Fruit fly (Drosophila melanogaster) whole organism, pupa: Measurements from ENCODE around the gene CG14854.

Source experiments
- CG10348 ChIP-seq: fragments of 200-800 bp; sonication (Bioruptor generic); IDR thresholded peaks from 2 replicates; pipeline ENCODE4 v1.3.6; 2022; ENCODE audit warnings: missing biosample characterization, missing genetic modification characterization
- CG12605 ChIP-seq: fragments of 200-800 bp; sonication (Bioruptor generic); IDR thresholded peaks from 2 replicates; pipeline ENCODE4 v1.3.6; 2022; ENCODE audit warnings: missing biosample characterization, missing genetic modification characterization
- CG13204 ChIP-seq: fragments of 200-800 bp; sonication (Bioruptor generic); optimal IDR thresholded peaks from 2 replicates; lab custom pipeline; 2018; ENCODE audit warnings: missing biosample characterization, mild to moderate bottlenecking, missing genetic modification characterization, moderate library complexity
- CG14655 ChIP-seq: fragments of 200-800 bp; sonication (Bioruptor generic); optimal IDR thresholded peaks from 3 replicates; lab custom pipeline; 2017; ENCODE audit warnings: mild to moderate bottlenecking, missing biosample characterization, missing genetic modification reagents, missing genetic modification characterization
- CG15710 ChIP-seq: fragments of 200-800 bp; sonication (Bioruptor generic); optimal IDR thresholded peaks from 2 replicates; lab custom pipeline; 2018; ENCODE audit warnings: missing biosample characterization, mild to moderate bottlenecking, missing genetic modification characterization, moderate library complexity
- CG17806 ChIP-seq: fragments of 200-800 bp; sonication (Bioruptor generic); optimal IDR thresholded peaks from 2 replicates; lab custom pipeline; 2018; ENCODE audit warnings: missing biosample characterization, mild to moderate bottlenecking, missing genetic modification characterization, moderate library complexity
- CG32121 ChIP-seq: fragments of 200-800 bp; sonication (Bioruptor generic); IDR thresholded peaks from 2 replicates; pipeline ENCODE4 v1.3.6; 2022; ENCODE audit warnings: missing biosample characterization, missing genetic modification characterization
- CG34367 ChIP-seq: fragments of 200-800 bp; sonication (Bioruptor generic); optimal IDR thresholded peaks from 2 replicates; lab custom pipeline; 2018; ENCODE audit warnings: missing biosample characterization, mild to moderate bottlenecking, missing genetic modification characterization
- CG4496 ChIP-seq: fragments of 200-800 bp; sonication (Bioruptor generic); IDR thresholded peaks from 3 replicates; pipeline ENCODE4 v1.3.6; 2022; ENCODE audit warnings: missing biosample characterization, missing genetic modification characterization
- CG8159 ChIP-seq: fragments of 200-800 bp; sonication (Bioruptor generic); optimal IDR thresholded peaks from 3 replicates; lab custom pipeline; 2018; ENCODE audit warnings: missing biosample characterization, mild to moderate bottlenecking, missing genetic modification characterization, moderate library complexity
- CG8301 ChIP-seq: fragments of 200-800 bp; sonication (Bioruptor generic); optimal IDR thresholded peaks from 2 replicates; lab custom pipeline; 2018; ENCODE audit warnings: missing biosample characterization, mild to moderate bottlenecking, missing genetic modification characterization
- CG9948 ChIP-seq: fragments of 200-800 bp; sonication (Bioruptor generic); optimal IDR thresholded peaks from 2 replicates; lab custom pipeline; 2018; ENCODE audit warnings: missing biosample characterization, mild to moderate bottlenecking, missing genetic modification characterization, moderate library complexity
- D1 ChIP-seq: fragments of 200-800 bp; sonication (Bioruptor generic); optimal IDR thresholded peaks from 2 replicates; lab custom pipeline; 2018; ENCODE audit warnings: missing biosample characterization, mild to moderate bottlenecking, missing genetic modification characterization, moderate library complexity
- EcR ChIP-seq: fragments of 200-800 bp; sonication (Bioruptor generic); optimal IDR thresholded peaks from 3 replicates; lab custom pipeline; 2019; ENCODE audit warnings: missing biosample characterization, missing genetic modification characterization, mild to moderate bottlenecking, moderate library complexity, missing genetic modification reagents
- Ets98B ChIP-seq: fragments of 200-800 bp; sonication (Bioruptor generic); IDR thresholded peaks from 2 replicates; pipeline ENCODE4 v1.3.6; 2022; ENCODE audit warnings: missing biosample characterization, missing genetic modification characterization
- Pif1A ChIP-seq: fragments of 200-800 bp; sonication (Bioruptor generic); optimal IDR thresholded peaks from 3 replicates; lab custom pipeline; 2016; ENCODE audit warnings: missing biosample characterization, missing genetic modification characterization
- Pif1B ChIP-seq: fragments of 200-800 bp; sonication (Bioruptor generic); optimal IDR thresholded peaks from 3 replicates; lab custom pipeline; 2016; ENCODE audit warnings: missing biosample characterization, missing genetic modification characterization
- Snoo ChIP-seq: fragments of 200-800 bp; sonication (Bioruptor generic); optimal IDR thresholded peaks from 3 replicates; lab custom pipeline; 2017; ENCODE audit warnings: missing biosample characterization, mild to moderate bottlenecking, missing genetic modification characterization, inconsistent platforms
- fd96Ca ChIP-seq: fragments of 200-800 bp; sonication (Bioruptor generic); IDR thresholded peaks from 3 replicates; pipeline ENCODE4 v1.3.6; 2022; ENCODE audit warnings: missing biosample characterization, missing genetic modification characterization
- gl ChIP-seq: fragments of 200-800 bp; sonication (Bioruptor generic); optimal IDR thresholded peaks from 2 replicates; lab custom pipeline; 2018; ENCODE audit warnings: missing biosample characterization, mild to moderate bottlenecking, missing genetic modification characterization
- rn ChIP-seq: fragments of 200-800 bp; sonication (Bioruptor generic); IDR thresholded peaks from 2 replicates; pipeline ENCODE4 v1.3.6; 2022; ENCODE audit warnings: missing biosample characterization, missing genetic modification characterization

The CG14854 gene

DNA sequence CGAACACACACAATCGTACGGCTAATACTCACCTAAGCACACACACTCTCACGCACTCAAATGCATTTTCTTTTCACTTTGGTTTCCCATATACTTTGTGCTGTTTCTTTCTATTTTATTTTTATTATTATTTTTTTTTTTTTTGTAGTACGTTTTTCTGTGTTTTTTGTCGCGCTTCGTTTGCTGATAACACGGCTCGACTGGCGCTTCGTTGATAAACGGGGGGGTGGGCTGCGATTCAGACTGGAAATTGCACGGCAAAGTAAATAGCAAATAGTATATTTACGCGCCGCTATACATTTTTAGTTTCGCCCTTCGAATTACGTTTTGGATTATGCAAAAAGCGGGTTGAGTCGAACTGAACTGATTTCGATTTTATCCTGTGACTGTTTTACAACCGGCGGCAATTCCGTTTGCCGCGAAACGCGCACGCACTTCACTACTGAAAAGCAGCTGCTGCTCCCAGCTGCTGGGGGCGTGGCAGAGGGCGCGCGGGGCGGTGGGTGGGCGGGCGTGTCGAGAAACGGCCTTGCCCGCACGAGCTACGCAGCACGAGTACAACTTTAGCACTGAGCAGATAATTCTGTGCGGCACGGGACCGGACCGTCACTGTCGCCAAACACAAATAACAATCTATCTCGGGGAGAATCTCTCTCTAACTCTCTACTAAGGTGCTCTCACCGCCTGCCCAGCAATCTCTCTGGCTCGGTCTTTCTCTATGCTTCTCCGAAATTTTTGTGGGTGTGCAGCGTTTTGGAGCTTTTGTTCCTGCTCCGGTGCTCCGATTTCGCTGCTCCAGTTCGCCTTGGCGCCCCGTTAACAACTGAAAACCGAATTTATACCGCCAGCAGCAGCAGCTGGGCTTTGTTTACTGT, 2.1 kb downstream of the CG14854 start, which contains the start of gene Pde6:
Pde6 (minus strand) TSS at position 825 of the 875 bp plus-strand sequence.
- peak; percentile 28 for TF ChIP-seq CG17806
- TF ChIP-seq CG4496 (GFP tag; lab: Robert Waterston, UW), result peak; percentile 88
- peak; percentile 14 for TF ChIP-seq Snoo (tag; lab: Kevin White, UChicago)
- peak; percentile 63 for TF ChIP-seq CG15710 (tag; lab: Kevin White, UChicago)
- TF ChIP-seq D1 (tag; lab: Kevin White, UChicago), result no peak
- no peak for TF ChIP-seq EcR (GFP tag; lab: Kevin White, UChicago)
- TF ChIP-seq CG8301, result peak; percentile 65
- peak; percentile 81 for TF ChIP-seq CG14655
- peak; percentile 85 for TF ChIP-seq CG32121 (GFP tag; lab: Robert Waterston, UW)
- peak; percentile 13 for TF ChIP-seq CG8159 (tag; lab: Kevin White, UChicago)
- peak; percentile 88 for TF ChIP-seq Pif1B (GFP tag; lab: Kevin White, UChicago)
- no peak for TF ChIP-seq CG10348 (GFP tag; lab: Robert Waterston, UW)
- peak; percentile 44 for TF ChIP-seq CG34367
- TF ChIP-seq fd96Ca (GFP tag; lab: Robert Waterston, UW), result peak; percentile 84
- peak; percentile 85 for TF ChIP-seq Pif1A (GFP tag; lab: Kevin White, UChicago)
- TF ChIP-seq CG9948, result peak; percentile 29
- peak; percentile 73; the same call in 1 of the 2 replicates for TF ChIP-seq rn (GFP tag; lab: Robert Waterston, UW)
- peak; percentile 84 for TF ChIP-seq Ets98B (GFP tag; lab: Robert Waterston, UW)
- peak; percentile 96 for TF ChIP-seq CG12605
- TF ChIP-seq CG13204 (GFP tag; lab: Kevin White, UChicago), result peak; percentile 36
- peak; percentile 53 for TF ChIP-seq gl (tag; lab: Kevin White, UChicago)

DNA sequence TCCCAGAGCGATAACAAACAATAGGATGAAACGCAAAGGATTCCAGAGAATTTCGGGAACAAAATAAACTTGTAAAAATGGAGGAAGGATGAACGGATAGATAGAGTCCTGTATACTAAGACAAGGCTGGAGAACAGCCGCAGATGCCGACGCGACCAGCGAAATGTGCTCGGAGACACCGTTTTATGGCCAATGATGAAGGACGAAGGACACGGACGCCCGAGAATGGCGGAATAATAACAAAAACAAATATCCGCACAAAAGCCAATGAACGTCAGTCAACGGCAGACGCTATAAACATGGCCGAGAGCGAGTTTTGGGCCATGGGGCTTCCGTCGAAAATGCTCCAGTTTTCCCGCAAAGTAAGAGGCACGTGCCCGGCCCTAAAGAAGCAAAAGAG, 4.8 kb downstream of the CG14854 start:
- TF ChIP-seq CG8301, result no peak
- no peak for TF ChIP-seq CG4496 (GFP tag; lab: Robert Waterston, UW)
- TF ChIP-seq gl (tag; lab: Kevin White, UChicago), result no peak
- TF ChIP-seq CG10348 (GFP tag; lab: Robert Waterston, UW), result no peak
- TF ChIP-seq rn (GFP tag; lab: Robert Waterston, UW), result no peak
- TF ChIP-seq Ets98B (GFP tag; lab: Robert Waterston, UW), result no peak
- TF ChIP-seq CG13204 (GFP tag; lab: Kevin White, UChicago), result no peak
- no peak for TF ChIP-seq CG9948
- no peak for TF ChIP-seq CG12605
- no peak for TF ChIP-seq Pif1A (GFP tag; lab: Kevin White, UChicago)
- TF ChIP-seq CG32121 (GFP tag; lab: Robert Waterston, UW), result no peak
- TF ChIP-seq CG17806, result no peak
- no peak for TF ChIP-seq D1 (tag; lab: Kevin White, UChicago)
- no peak for TF ChIP-seq Snoo (tag; lab: Kevin White, UChicago)
- no peak for TF ChIP-seq fd96Ca (GFP tag; lab: Robert Waterston, UW)
- TF ChIP-seq Pif1B (GFP tag; lab: Kevin White, UChicago), result no peak
- TF ChIP-seq EcR (GFP tag; lab: Kevin White, UChicago), result no peak
- TF ChIP-seq CG8159 (tag; lab: Kevin White, UChicago), result no peak

DNA sequence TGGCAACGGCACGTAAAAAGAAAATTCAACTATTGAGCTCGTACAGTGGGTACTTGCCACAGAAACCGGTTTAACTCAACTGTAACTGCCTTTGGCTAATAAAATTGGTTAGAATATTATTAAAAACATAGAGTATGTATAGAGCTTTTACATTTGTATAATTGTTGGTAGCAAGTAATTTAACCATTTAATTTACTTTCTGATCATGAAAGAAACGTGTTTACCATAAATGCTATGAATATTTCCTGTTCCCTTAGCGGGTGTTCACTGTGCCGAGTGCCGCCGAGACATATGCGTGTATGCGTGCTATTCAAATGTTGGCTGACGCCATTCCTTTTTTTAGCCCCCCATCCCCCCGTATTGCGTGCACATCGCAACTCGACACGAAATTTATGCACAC, 11.1 kb downstream of the CG14854 start:
- TF ChIP-seq D1 (tag; lab: Kevin White, UChicago) (no peak), CG14655 (no peak), Pif1A (GFP tag; lab: Kevin White, UChicago) (no peak), CG34367 (no peak), CG4496 (GFP tag; lab: Robert Waterston, UW) (no peak), Snoo (tag; lab: Kevin White, UChicago) (no peak), CG32121 (GFP tag; lab: Robert Waterston, UW) (no peak), CG8159 (tag; lab: Kevin White, UChicago) (no peak), CG15710 (tag; lab: Kevin White, UChicago) (no peak), CG10348 (GFP tag; lab: Robert Waterston, UW) (no peak), EcR (GFP tag; lab: Kevin White, UChicago) (no peak), rn (GFP tag; lab: Robert Waterston, UW) (no peak), CG17806 (no peak), CG13204 (GFP tag; lab: Kevin White, UChicago) (no peak), Pif1B (GFP tag; lab: Kevin White, UChicago) (no peak), fd96Ca (GFP tag; lab: Robert Waterston, UW) (no peak)

DNA sequence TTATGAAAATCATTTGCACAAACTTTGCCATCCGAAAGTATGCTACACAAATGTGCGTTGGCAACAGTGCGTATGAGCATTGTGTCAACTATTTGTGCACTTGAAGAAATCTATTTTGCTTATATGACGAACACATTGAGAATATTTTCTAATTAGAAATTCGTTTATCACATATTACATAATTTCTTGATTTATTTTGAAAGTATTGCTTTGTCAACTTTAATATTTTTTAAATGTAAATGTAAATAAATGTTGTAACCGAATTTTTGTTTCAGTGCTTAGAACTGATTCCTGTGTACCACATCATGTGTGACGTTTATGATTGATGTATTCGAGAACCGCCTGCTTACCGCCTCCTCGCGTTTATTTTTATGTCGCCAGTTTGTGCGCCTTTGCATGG, 17.8 kb downstream of the CG14854 start:
- TF ChIP-seq CG4496 (GFP tag; lab: Robert Waterston, UW) (no peak), CG32121 (GFP tag; lab: Robert Waterston, UW) (no peak), Ets98B (GFP tag; lab: Robert Waterston, UW) (no peak), Pif1B (GFP tag; lab: Kevin White, UChicago) (no peak), Pif1A (GFP tag; lab: Kevin White, UChicago) (no peak), CG10348 (GFP tag; lab: Robert Waterston, UW) (no peak), CG34367 (no peak), EcR (GFP tag; lab: Kevin White, UChicago) (no peak), CG8159 (tag; lab: Kevin White, UChicago) (no peak), Snoo (tag; lab: Kevin White, UChicago) (no peak)
- TF ChIP-seq, all 21 proteins: peak for 0

DNA sequence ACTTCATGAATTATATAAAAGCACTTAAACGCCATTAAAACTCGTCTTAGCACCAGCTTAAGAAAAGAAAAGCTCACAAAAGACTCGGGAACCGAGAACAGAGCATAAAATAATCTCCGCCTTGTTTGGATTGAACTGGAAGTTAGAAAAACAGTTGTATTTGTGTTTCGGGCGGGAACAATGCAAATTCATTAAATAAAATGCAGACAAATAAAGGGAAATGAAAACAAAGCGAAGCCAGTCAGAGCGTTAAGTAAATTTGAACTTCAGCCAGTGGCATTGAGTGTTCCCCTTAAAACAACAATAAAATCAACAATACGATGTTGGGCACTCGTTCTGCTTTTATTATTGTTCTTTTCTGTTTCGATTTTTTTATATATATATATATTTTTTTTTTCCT, 33.2 kb downstream of the CG14854 start:
- no peak for TF ChIP-seq CG34367
- no peak for TF ChIP-seq gl (tag; lab: Kevin White, UChicago)
- no peak for TF ChIP-seq CG12605
- no peak for TF ChIP-seq Pif1B (GFP tag; lab: Kevin White, UChicago)
- no peak for TF ChIP-seq CG15710 (tag; lab: Kevin White, UChicago)
- no peak for TF ChIP-seq CG10348 (GFP tag; lab: Robert Waterston, UW)
- no peak for TF ChIP-seq CG13204 (GFP tag; lab: Kevin White, UChicago)
- no peak for TF ChIP-seq CG8159 (tag; lab: Kevin White, UChicago)
- TF ChIP-seq rn (GFP tag; lab: Robert Waterston, UW), result no peak
- TF ChIP-seq fd96Ca (GFP tag; lab: Robert Waterston, UW), result no peak
- no peak for TF ChIP-seq CG4496 (GFP tag; lab: Robert Waterston, UW)
- TF ChIP-seq CG14655, result no peak
- TF ChIP-seq CG9948, result no peak
- TF ChIP-seq EcR (GFP tag; lab: Kevin White, UChicago), result no peak
- TF ChIP-seq CG8301, result no peak
- no peak for TF ChIP-seq D1 (tag; lab: Kevin White, UChicago)
- no peak for TF ChIP-seq Ets98B (GFP tag; lab: Robert Waterston, UW)
- TF ChIP-seq Pif1A (GFP tag; lab: Kevin White, UChicago), result no peak
- TF ChIP-seq CG32121 (GFP tag; lab: Robert Waterston, UW), result no peak
